Worm (Caenorhabditis elegans) whole organism, L4 larva: Measurements from ENCODE around the gene nep-13.
A peak's percentile ranks its signal among the peaks of the same experiment; 100 is the strongest.

Experiments used
- D1046.2 ChIP-seq: fragments of 200-800 bp; sonication (Bioruptor generic); IDR thresholded peaks from 2 replicates; pipeline ENCODE4 v1.3.6; 2022; ENCODE audit warnings: missing genetic modification characterization, missing compliant biosample characterization
- F26F4.8 ChIP-seq: fragments of 200-800 bp; sonication (Bioruptor generic); conservative IDR thresholded peaks from 2 replicates; pipeline ENCODE4 v1.3.6; 2022; ENCODE audit warnings: missing genetic modification characterization, missing compliant biosample characterization
- F37D6.2 ChIP-seq: sonication (generic microtip); optimal IDR thresholded peaks from 2 replicates; lab custom pipeline; 2016; ENCODE audit warnings: mild to moderate bottlenecking, missing genetic modification characterization, missing compliant biosample characterization
- attf-4 ChIP-seq: sonication (generic microtip); optimal IDR thresholded peaks from 3 replicates; lab custom pipeline; 2017; ENCODE audit warnings: missing biosample characterization, missing genetic modification characterization
- ceh-32 ChIP-seq: sonication (generic microtip); optimal IDR thresholded peaks from 2 replicates; lab custom pipeline; 2016; ENCODE audit warnings: mild to moderate bottlenecking, missing genetic modification characterization, missing compliant biosample characterization; ENCODE audit not compliant: poor library complexity
- ces-1 ChIP-seq: fragments of 150-350 bp; sonication (generic microtip); optimal IDR thresholded peaks from 4 replicates; lab custom pipeline; 2014; ENCODE audit warnings: missing biosample characterization, missing genetic modification reagents, missing genetic modification characterization
- cey-2 ChIP-seq: sonication (generic microtip); optimal IDR thresholded peaks from 3 replicates; lab custom pipeline; 2017; ENCODE audit warnings: missing genetic modification characterization, mild to moderate bottlenecking, missing compliant biosample characterization, antibody characterized with exemption, borderline replicate concordance; ENCODE audit not compliant: insufficient read depth
- ctbp-1 ChIP-seq: fragments of 200-800 bp; sonication (Bioruptor generic); IDR thresholded peaks from 2 replicates; pipeline ENCODE4 v1.3.6; 2022; ENCODE audit warnings: missing genetic modification reagents, missing genetic modification characterization, missing compliant biosample characterization
- daf-16 ChIP-seq, 3 experiments: sonication (generic microtip); optimal IDR thresholded peaks; 2 replicates each; lab custom pipeline; 2016 to 2017; ENCODE audit warnings: missing genetic modification characterization in 3 of 3, missing genetic modification reagents in 3 of 3, mild to moderate bottlenecking in 2 of 3, missing compliant biosample characterization in 2 of 3, missing biosample characterization in 1 of 3, moderate library complexity in 1 of 3
- dmd-6 ChIP-seq: fragments of 200-800 bp; sonication (Bioruptor generic); IDR thresholded peaks from 2 replicates; pipeline ENCODE4 v1.3.6; 2022; ENCODE audit warnings: missing genetic modification reagents, missing genetic modification characterization, missing compliant biosample characterization
- dmd-8 ChIP-seq: fragments of 200-800 bp; sonication (Bioruptor generic); IDR thresholded peaks from 2 replicates; pipeline ENCODE4 v1.3.6; 2022; ENCODE audit warnings: missing genetic modification characterization, missing compliant biosample characterization
- duxl-1 ChIP-seq: sonication (generic microtip); optimal IDR thresholded peaks from 2 replicates; lab custom pipeline; 2016; ENCODE audit warnings: mild to moderate bottlenecking, missing genetic modification characterization, moderate library complexity, missing compliant biosample characterization; ENCODE audit not compliant: poor library complexity
- dve-1 ChIP-seq: sonication (generic microtip); optimal IDR thresholded peaks from 2 replicates; lab custom pipeline; 2017; ENCODE audit warnings: antibody characterized with exemption, mild to moderate bottlenecking, missing genetic modification characterization, missing compliant biosample characterization; ENCODE audit not compliant: insufficient read depth
- fkh-10 ChIP-seq: fragments of 150-350 bp; optimal IDR thresholded peaks from 2 replicates; lab custom pipeline; 2014; ENCODE audit warnings: missing biosample characterization, missing genetic modification reagents, missing genetic modification characterization
- hlh-11 ChIP-seq: fragments of 200-800 bp; sonication (Bioruptor generic); optimal IDR thresholded peaks from 2 replicates; lab custom pipeline; 2018; ENCODE audit warnings: mild to moderate bottlenecking, missing genetic modification characterization, missing compliant biosample characterization
- hlh-30 ChIP-seq: sonication (generic microtip); optimal IDR thresholded peaks from 2 replicates; lab custom pipeline; 2017; ENCODE audit warnings: antibody characterized with exemption, mild to moderate bottlenecking, missing genetic modification characterization, missing compliant biosample characterization; ENCODE audit not compliant: insufficient read depth
- jun-1 ChIP-seq: fragments of 150-350 bp; optimal IDR thresholded peaks from 2 replicates; lab custom pipeline; 2014; ENCODE audit warnings: missing biosample characterization, missing genetic modification reagents, missing genetic modification characterization
- lin-13 ChIP-seq: fragments of 150-350 bp; optimal IDR thresholded peaks from 2 replicates; lab custom pipeline; 2014; ENCODE audit warnings: missing biosample characterization, missing genetic modification reagents, missing genetic modification characterization
- lin-29 ChIP-seq: fragments of 200-800 bp; sonication (Bioruptor generic); IDR thresholded peaks from 2 replicates; pipeline ENCODE4 v1.3.6; 2022; ENCODE audit warnings: missing genetic modification reagents, missing genetic modification characterization, missing compliant biosample characterization
- lin-38 ChIP-seq: fragments of 200-800 bp; sonication (Bioruptor generic); IDR thresholded peaks from 2 replicates; pipeline ENCODE4 v1.3.6; 2022; ENCODE audit warnings: missing genetic modification reagents, missing genetic modification characterization, missing compliant biosample characterization
- lin-39 ChIP-seq: fragments of 150-350 bp; optimal IDR thresholded peaks from 2 replicates; lab custom pipeline; 2014; ENCODE audit warnings: missing biosample characterization, missing genetic modification reagents, missing genetic modification characterization
- lir-3 ChIP-seq: sonication (generic microtip); optimal IDR thresholded peaks from 2 replicates; lab custom pipeline; 2016; ENCODE audit warnings: mild to moderate bottlenecking, missing genetic modification characterization, missing compliant biosample characterization
- madf-9 ChIP-seq: fragments of 200-800 bp; sonication (Bioruptor generic); conservative IDR thresholded peaks from 2 replicates; pipeline ENCODE4 v1.3.6; 2022; ENCODE audit warnings: missing genetic modification reagents, missing genetic modification characterization, missing compliant biosample characterization
- mdt-29 ChIP-seq: fragments of 200-800 bp; sonication (Bioruptor generic); IDR thresholded peaks from 2 replicates; pipeline ENCODE4 v1.3.6; 2022; ENCODE audit warnings: missing genetic modification reagents, missing genetic modification characterization, missing compliant biosample characterization
- mes-2 ChIP-seq: sonication (generic microtip); optimal IDR thresholded peaks from 2 replicates; lab custom pipeline; 2016; ENCODE audit warnings: missing genotype, mild to moderate bottlenecking, missing genetic modification characterization, missing compliant biosample characterization; ENCODE audit not compliant: poor library complexity, severe bottlenecking
- nhr-48 ChIP-seq: sonication (generic microtip); optimal IDR thresholded peaks from 2 replicates; lab custom pipeline; 2016; ENCODE audit warnings: mild to moderate bottlenecking, missing genetic modification characterization, missing compliant biosample characterization
- nhr-6 ChIP-seq: fragments of 150-350 bp; optimal IDR thresholded peaks from 2 replicates; lab custom pipeline; 2014; ENCODE audit warnings: missing biosample characterization, missing genetic modification characterization
- nhr-77 ChIP-seq: fragments of 150-350 bp; optimal IDR thresholded peaks from 2 replicates; lab custom pipeline; 2014; ENCODE audit warnings: missing biosample characterization, missing genetic modification characterization
- pha-4 ChIP-seq, 2 experiments: fragments of 150-350 bp in 1 of 2; fragments of 200-800 bp in 1 of 2; sonication (Bioruptor generic) in 1 of 2; IDR thresholded peaks in 1 of 2; optimal IDR thresholded peaks in 1 of 2; 2 replicates each; pipeline versions ENCODE4 v1.3.6 to Lab custom; 2014 to 2022; ENCODE audit warnings: missing genetic modification characterization in 2 of 2, missing genetic modification reagents in 2 of 2, missing biosample characterization in 1 of 2, missing compliant biosample characterization in 1 of 2
- set-16 ChIP-seq: fragments of 200-800 bp; sonication (Bioruptor generic); IDR thresholded peaks from 2 replicates; pipeline ENCODE4 v1.3.6; 2022; ENCODE audit warnings: missing genetic modification reagents, missing genetic modification characterization, missing compliant biosample characterization
- snpc-1.2 ChIP-seq: fragments of 200-800 bp; sonication (Bioruptor generic); IDR thresholded peaks from 2 replicates; pipeline ENCODE4 v1.3.6; 2022; ENCODE audit warnings: missing genetic modification reagents, missing genetic modification characterization, missing compliant biosample characterization
- spr-1 ChIP-seq: sonication (generic microtip); optimal IDR thresholded peaks from 2 replicates; lab custom pipeline; 2016; ENCODE audit warnings: mild to moderate bottlenecking, missing genetic modification characterization, missing compliant biosample characterization
- tag-97 ChIP-seq: fragments of 200-800 bp; sonication (Bioruptor generic); IDR thresholded peaks from 2 replicates; pipeline ENCODE4 v1.3.6; 2022; ENCODE audit warnings: missing genetic modification characterization, missing compliant biosample characterization
- tra-1 ChIP-seq: fragments of 200-800 bp; sonication (Bioruptor generic); IDR thresholded peaks from 2 replicates; pipeline ENCODE4 v1.3.6; 2022; ENCODE audit warnings: missing genetic modification reagents, missing genetic modification characterization, missing compliant biosample characterization
- unc-130 ChIP-seq: sonication (generic microtip); optimal IDR thresholded peaks from 2 replicates; lab custom pipeline; 2016; ENCODE audit warnings: missing genetic modification reagents, missing genetic modification characterization, missing compliant biosample characterization

nep-13 gene

DNA sequence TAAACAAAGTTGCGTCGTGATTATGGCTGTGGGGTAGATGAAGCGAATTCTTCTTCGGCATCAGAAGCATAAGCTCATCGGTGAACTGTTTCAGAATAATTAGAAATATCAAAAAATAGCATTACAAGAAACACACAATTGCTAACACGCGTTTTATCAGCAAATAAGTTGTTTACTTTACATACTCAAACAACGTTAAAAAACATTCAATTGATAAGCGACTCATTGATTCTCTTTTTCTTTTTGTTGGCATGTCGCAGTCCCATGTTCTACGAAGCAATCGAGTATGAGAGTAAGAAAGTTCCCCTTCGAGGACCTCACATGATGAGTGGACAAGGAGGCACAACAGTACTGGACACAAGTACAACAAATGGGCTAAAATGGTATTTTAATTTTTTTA lies 14.2 kb downstream of the nep-13 start, which contains the start of gene btb-16 (continued):
- no peak for TF ChIP-seq spr-1 (tag; lab: Kevin White, UChicago)
- TF ChIP-seq pha-4 (GFP tag; IDR thresholded peaks at IDR 0.05; lab: Robert Waterston, UW), result no peak
- no peak for TF ChIP-seq pha-4 (tag; optimal IDR thresholded peaks at IDR 0.05; lab: Kevin White, UChicago)
- TF ChIP-seq lin-39 (tag; lab: Kevin White, UChicago), result no peak
- TF ChIP-seq ces-1 (GFP tag; lab: Kevin White, UChicago), result no peak
- TF ChIP-seq lir-3, result no peak
- no peak for TF ChIP-seq jun-1
- no peak for TF ChIP-seq nhr-6 (tag; lab: Kevin White, UChicago)
- no peak for TF ChIP-seq set-16 (GFP tag; lab: Robert Waterston, UW)
- no peak for TF ChIP-seq dmd-8 (GFP tag; lab: Robert Waterston, UW)
- TF ChIP-seq snpc-1.2 (GFP tag; lab: Robert Waterston, UW), result no peak
- no peak for TF ChIP-seq tag-97
- TF ChIP-seq ctbp-1 (GFP tag; lab: Robert Waterston, UW), result no peak
- TF ChIP-seq hlh-30 (tag; lab: Kevin White, UChicago), result peak; percentile 26
- no peak for TF ChIP-seq ceh-32 (tag; lab: Kevin White, UChicago)
- no peak for TF ChIP-seq attf-4 (tag; lab: Kevin White, UChicago)
- no peak for TF ChIP-seq madf-9

DNA sequence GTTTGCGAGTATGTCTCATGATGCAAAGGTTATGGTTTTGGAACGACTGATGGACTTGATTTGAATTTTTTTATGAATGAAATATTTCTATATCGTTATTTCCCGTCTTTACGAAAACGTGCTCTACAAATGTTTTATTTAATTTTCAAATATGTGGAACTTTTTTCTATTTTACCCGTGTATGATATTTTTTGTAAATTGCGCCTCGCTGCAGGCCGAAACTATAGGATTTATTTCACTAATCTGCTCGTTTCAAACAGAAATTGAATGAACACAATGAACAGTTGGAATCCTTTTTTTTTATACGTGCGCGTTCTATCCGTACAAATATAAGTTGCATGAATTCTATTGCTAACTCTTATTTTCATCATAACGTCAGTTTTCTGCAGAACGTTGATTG lies 15.5 kb downstream of the nep-13 start, which contains the start of gene btb-18:
Gene btb-18, plus strand, starts transcription at position 301 of the 400 bp plus-strand sequence.
- TF ChIP-seq set-16 (GFP tag; lab: Robert Waterston, UW), result no peak
- no peak for TF ChIP-seq mes-2 (tag; lab: Kevin White, UChicago)
- no peak for TF ChIP-seq daf-16 (GFP tag; optimal IDR thresholded peaks at IDR 0.05; lab: Kevin White, UChicago)
- TF ChIP-seq daf-16 (tag; optimal IDR thresholded peaks at IDR 0.05; lab: Kevin White, UChicago), result peak; percentile 50
- no peak for TF ChIP-seq mdt-29
- TF ChIP-seq pha-4 (GFP tag; IDR thresholded peaks at IDR 0.05; lab: Robert Waterston, UW), result no peak
- TF ChIP-seq pha-4 (tag; optimal IDR thresholded peaks at IDR 0.05; lab: Kevin White, UChicago), result no peak
- TF ChIP-seq dve-1, result peak; percentile 39
- no peak for TF ChIP-seq lin-13
- no peak for TF ChIP-seq lin-29 (GFP tag; lab: Robert Waterston, UW)
- TF ChIP-seq nhr-48 (tag; lab: Kevin White, UChicago), result no peak
- TF ChIP-seq nhr-77, result no peak
- no peak for TF ChIP-seq duxl-1
- no peak for TF ChIP-seq unc-130

DNA sequence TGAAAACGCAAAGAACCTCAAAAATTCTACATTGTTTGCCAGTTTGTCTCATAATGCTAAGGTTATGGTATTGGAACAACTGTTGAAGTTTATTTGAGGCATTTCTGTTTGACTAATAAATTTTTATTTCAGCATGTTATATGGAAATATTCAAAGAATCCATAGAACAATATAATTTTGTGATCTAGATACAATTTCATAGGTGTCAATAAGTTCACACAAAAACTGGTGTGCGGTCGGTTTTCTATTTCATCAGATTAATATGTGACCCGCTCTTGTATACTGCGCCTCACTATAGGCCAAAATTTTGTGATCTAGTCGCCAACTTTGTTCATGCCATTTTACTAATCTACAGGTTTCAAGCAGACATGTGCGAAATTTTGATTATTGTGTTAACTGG lies 17.0 kb downstream of the nep-13 start, which contains the start of gene btb-22:
Gene btb-22, plus strand, starts transcription at position 301 of the 400 bp plus-strand sequence.
- TF ChIP-seq lin-38, result no peak
- TF ChIP-seq D1046.2 (GFP tag; lab: Robert Waterston, UW), result no peak
- no peak for TF ChIP-seq fkh-10 (GFP tag; lab: Kevin White, UChicago)
- TF ChIP-seq tra-1 (GFP tag; lab: Robert Waterston, UW), result no peak
- no peak for TF ChIP-seq hlh-11 (tag; lab: Kevin White, UChicago)
- TF ChIP-seq pha-4 (GFP tag; IDR thresholded peaks at IDR 0.05; lab: Robert Waterston, UW), result no peak
- no peak for TF ChIP-seq pha-4 (tag; optimal IDR thresholded peaks at IDR 0.05; lab: Kevin White, UChicago)
- no peak for TF ChIP-seq F37D6.2 (tag; lab: Kevin White, UChicago)
- TF ChIP-seq F26F4.8 (GFP tag; lab: Robert Waterston, UW), result no peak
- no peak for TF ChIP-seq dmd-6 (GFP tag; lab: Robert Waterston, UW)
- TF ChIP-seq cey-2 (tag; lab: Kevin White, UChicago), result no peak
- TF ChIP-seq duxl-1, result no peak
